Fruit fly (Drosophila melanogaster) whole organism, wandering third instar larva: Measurements from ENCODE around the gene AstC.

Source experiments
- Abd-B ChIP-seq: fragments of >200 bp; optimal IDR thresholded peaks from 2 replicates; lab custom pipeline; 2017; ENCODE audit warnings: missing biosample characterization, missing genetic modification characterization
- CG9705 ChIP-seq: fragments of 200-800 bp; sonication (Bioruptor generic); optimal IDR thresholded peaks from 2 replicates; lab custom pipeline; 2018; ENCODE audit warnings: missing biosample characterization, mild to moderate bottlenecking, missing genetic modification characterization
- CrebA ChIP-seq: fragments of 200-800 bp; sonication (Bioruptor generic); optimal IDR thresholded peaks from 2 replicates; lab custom pipeline; 2016; ENCODE audit warnings: missing biosample characterization, mild to moderate bottlenecking, missing genetic modification characterization, borderline replicate concordance
- Dif ChIP-seq: fragments of 200-275, 200-300 bp; sonication (Bioruptor generic); optimal IDR thresholded peaks from 2 replicates; lab custom pipeline; 2018; ENCODE audit warnings: missing biosample characterization, missing genetic modification characterization; ENCODE audit not compliant: partially characterized antibody
- GATAd ChIP-seq: sonication (Bioruptor generic); optimal IDR thresholded peaks from 2 replicates; lab custom pipeline; 2016; ENCODE audit warnings: missing biosample characterization, missing genetic modification characterization
- HLH106 ChIP-seq: fragments of 200-800 bp; optimal IDR thresholded peaks from 3 replicates; lab custom pipeline; 2019; ENCODE audit warnings: missing biosample characterization, mild to moderate bottlenecking, missing genetic modification characterization, moderate library complexity
- Hnf4 ChIP-seq: fragments of 200-800 bp; sonication (Bioruptor generic); optimal IDR thresholded peaks from 2 replicates; lab custom pipeline; 2016; ENCODE audit warnings: missing biosample characterization, mild to moderate bottlenecking, missing genetic modification characterization
- Hr78 ChIP-seq: fragments of >200 bp; optimal IDR thresholded peaks from 2 replicates; lab custom pipeline; 2017; ENCODE audit warnings: missing biosample characterization, missing genetic modification characterization
- Hr83 ChIP-seq: fragments of 200-300 bp; sonication (Bioruptor generic); optimal IDR thresholded peaks from 2 replicates; lab custom pipeline; 2016; ENCODE audit warnings: missing biosample characterization, mild to moderate bottlenecking, missing genetic modification characterization, moderate library complexity; ENCODE audit not compliant: poor library complexity, severe bottlenecking
- Jra ChIP-seq: sonication (Bioruptor generic); optimal IDR thresholded peaks from 2 replicates; lab custom pipeline; 2016; ENCODE audit warnings: missing biosample characterization, missing genetic modification characterization
- Mio ChIP-seq: sonication (Bioruptor generic); optimal IDR thresholded peaks from 2 replicates; lab custom pipeline; 2016; ENCODE audit warnings: missing biosample characterization, missing genetic modification characterization
- Rel ChIP-seq, 2 experiments: fragments of 200-800 bp; sonication (Bioruptor generic) in 1 of 2; optimal IDR thresholded peaks; 2 replicates in 1 of 2; 3 replicates in 1 of 2; lab custom pipeline; 2016 to 2019; ENCODE audit warnings: mild to moderate bottlenecking in 2 of 2, missing biosample characterization in 2 of 2, missing genetic modification characterization in 2 of 2, moderate library complexity in 1 of 2
- Sp1 ChIP-seq: fragments of 200-800 bp; sonication (Bioruptor generic); optimal IDR thresholded peaks from 3 replicates; lab custom pipeline; 2019; ENCODE audit warnings: missing biosample characterization, mild to moderate bottlenecking, missing genetic modification characterization, moderate library complexity
- br ChIP-seq: fragments of 200-800 bp; sonication (Bioruptor generic); optimal IDR thresholded peaks from 2 replicates; lab custom pipeline; 2016; ENCODE audit warnings: missing biosample characterization, missing genetic modification characterization
- brk ChIP-seq: fragments of 200-800 bp; sonication (Bioruptor generic); optimal IDR thresholded peaks from 2 replicates; lab custom pipeline; 2016; ENCODE audit warnings: missing biosample characterization, mild to moderate bottlenecking, missing genetic modification characterization
- dl ChIP-seq, 2 experiments: fragments of 175-275, 200-275 bp in 1 of 2; fragments of 200-275 bp in 1 of 2; sonication (Bioruptor generic); optimal IDR thresholded peaks; lab custom pipeline; 2018; ENCODE audit warnings: mild to moderate bottlenecking in 2 of 2, missing biosample characterization in 2 of 2, missing genetic modification characterization in 2 of 2, moderate library complexity in 2 of 2; ENCODE audit not compliant: partially characterized antibody in 2 of 2, insufficient read depth in 1 of 2
- dsf ChIP-seq: sonication (Bioruptor generic); optimal IDR thresholded peaks from 2 replicates; lab custom pipeline; 2016; ENCODE audit warnings: missing biosample characterization, missing genetic modification characterization, borderline replicate concordance
- ey ChIP-seq: fragments of 200-800 bp; sonication (Bioruptor generic); optimal IDR thresholded peaks from 2 replicates; lab custom pipeline; 2016; ENCODE audit warnings: missing biosample characterization, missing genetic modification characterization
- foxo ChIP-seq, 2 experiments: fragments of 200-800 bp; sonication (Bioruptor generic); optimal IDR thresholded peaks; 2 replicates in 1 of 2; 3 replicates in 1 of 2; lab custom pipeline; 2016 to 2017; ENCODE audit warnings: missing biosample characterization in 2 of 2, missing genetic modification characterization in 2 of 2
- fru ChIP-seq: fragments of 200-800 bp; sonication (Bioruptor generic); optimal IDR thresholded peaks from 3 replicates; lab custom pipeline; 2016; ENCODE audit warnings: missing biosample characterization, mild to moderate bottlenecking, missing genetic modification characterization
- h ChIP-seq: fragments of 200-800 bp; sonication (Bioruptor generic); optimal IDR thresholded peaks from 3 replicates; lab custom pipeline; 2016; ENCODE audit warnings: missing biosample characterization, mild to moderate bottlenecking, missing genetic modification characterization
- jim ChIP-seq: fragments of 175-275, 200-325 bp; sonication (Bioruptor generic); optimal IDR thresholded peaks from 2 replicates; lab custom pipeline; 2016; ENCODE audit warnings: missing biosample characterization, mild to moderate bottlenecking, missing genetic modification characterization
- lola ChIP-seq: fragments of >200 bp; optimal IDR thresholded peaks from 2 replicates; lab custom pipeline; 2017; ENCODE audit warnings: missing biosample characterization, missing genetic modification characterization
- pan ChIP-seq: fragments of >200 bp; optimal IDR thresholded peaks from 2 replicates; lab custom pipeline; 2017
- psq ChIP-seq: fragments of 200-800 bp; sonication (Bioruptor generic); optimal IDR thresholded peaks from 3 replicates; lab custom pipeline; 2017; ENCODE audit warnings: missing biosample characterization, mild to moderate bottlenecking, missing genetic modification characterization, moderate library complexity
- rgr ChIP-seq: fragments of 200-800 bp; sonication (Bioruptor generic); optimal IDR thresholded peaks from 3 replicates; lab custom pipeline; 2016; ENCODE audit warnings: missing biosample characterization, mild to moderate bottlenecking, missing genetic modification characterization
- sage ChIP-seq: fragments of 200-800 bp; sonication (Bioruptor generic); optimal IDR thresholded peaks from 2 replicates; lab custom pipeline; 2016; ENCODE audit warnings: missing biosample characterization, mild to moderate bottlenecking, missing genetic modification characterization
- sv ChIP-seq: fragments of 200-800 bp; sonication (Bioruptor generic); optimal IDR thresholded peaks from 3 replicates; lab custom pipeline; 2016; ENCODE audit warnings: missing biosample characterization, missing genetic modification characterization
- tai ChIP-seq: sonication (Bioruptor generic); optimal IDR thresholded peaks from 2 replicates; lab custom pipeline; 2016; ENCODE audit warnings: missing biosample characterization, missing genetic modification characterization
- usp ChIP-seq: fragments of >200 bp; optimal IDR thresholded peaks from 2 replicates; lab custom pipeline; 2017; ENCODE audit warnings: missing biosample characterization, missing genetic modification characterization

The AstC gene

DNA sequence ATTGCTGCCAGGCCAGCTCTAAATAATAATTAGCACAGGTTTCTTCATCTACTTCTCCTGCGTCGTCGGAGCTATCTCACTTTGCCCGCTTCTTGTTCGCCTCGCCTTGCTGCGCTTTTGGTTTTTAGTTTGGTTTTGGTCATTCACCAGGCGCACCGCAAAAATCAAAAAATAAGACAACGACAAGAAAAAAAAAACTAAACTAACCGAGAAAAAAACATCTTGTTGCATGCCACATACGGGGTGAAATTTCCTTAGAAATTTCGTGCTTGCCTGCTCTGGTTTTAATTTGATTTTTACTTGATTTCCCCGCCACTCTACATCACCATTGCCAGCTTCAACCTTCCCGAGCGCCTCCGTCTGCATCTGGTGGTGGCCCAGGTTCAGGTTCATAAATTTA, 39.4 kb downstream of the AstC start:
- TF ChIP-seq tai (GFP tag; lab: Kevin White, UChicago) (no peak), Dif (GFP tag; lab: Kevin White, UChicago) (no peak), Rel (GFP tag; optimal IDR thresholded peaks at IDR 0.05; lab: Kevin White, UChicago) (no peak), Rel (tag; optimal IDR thresholded peaks at IDR 0.05; lab: Kevin White, UChicago) (no peak)

DNA sequence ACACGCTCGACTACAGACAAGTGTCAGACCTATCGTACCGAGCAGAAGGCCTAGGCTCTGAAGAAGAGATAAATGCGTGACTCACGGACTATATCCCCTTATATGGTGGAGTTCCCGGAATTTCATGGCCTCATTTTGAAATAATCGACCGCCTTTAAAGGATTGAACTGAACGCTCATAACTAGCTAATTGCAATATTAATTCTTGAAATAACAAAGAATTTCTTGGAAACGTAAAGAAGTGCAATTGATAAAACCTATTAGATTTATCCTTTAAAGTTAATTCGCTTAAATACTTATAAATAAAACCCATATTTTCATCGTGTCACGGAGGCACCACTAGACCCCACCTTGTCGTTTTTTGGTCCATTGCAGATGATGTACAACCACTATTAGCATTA, 40.1 kb downstream of the AstC start:
- TF ChIP-seq jim (GFP tag; lab: Kevin White, UChicago): no peak
- TF ChIP-seq usp (GFP tag; lab: Kevin White, UChicago): no peak
- no peak for TF ChIP-seq rgr
- no peak for TF ChIP-seq lola (GFP tag; lab: Kevin White, UChicago)
- TF ChIP-seq Rel (GFP tag; optimal IDR thresholded peaks at IDR 0.05; lab: Kevin White, UChicago): no peak
- peak; percentile 3 for TF ChIP-seq Rel (tag; optimal IDR thresholded peaks at IDR 0.05; lab: Kevin White, UChicago)

DNA sequence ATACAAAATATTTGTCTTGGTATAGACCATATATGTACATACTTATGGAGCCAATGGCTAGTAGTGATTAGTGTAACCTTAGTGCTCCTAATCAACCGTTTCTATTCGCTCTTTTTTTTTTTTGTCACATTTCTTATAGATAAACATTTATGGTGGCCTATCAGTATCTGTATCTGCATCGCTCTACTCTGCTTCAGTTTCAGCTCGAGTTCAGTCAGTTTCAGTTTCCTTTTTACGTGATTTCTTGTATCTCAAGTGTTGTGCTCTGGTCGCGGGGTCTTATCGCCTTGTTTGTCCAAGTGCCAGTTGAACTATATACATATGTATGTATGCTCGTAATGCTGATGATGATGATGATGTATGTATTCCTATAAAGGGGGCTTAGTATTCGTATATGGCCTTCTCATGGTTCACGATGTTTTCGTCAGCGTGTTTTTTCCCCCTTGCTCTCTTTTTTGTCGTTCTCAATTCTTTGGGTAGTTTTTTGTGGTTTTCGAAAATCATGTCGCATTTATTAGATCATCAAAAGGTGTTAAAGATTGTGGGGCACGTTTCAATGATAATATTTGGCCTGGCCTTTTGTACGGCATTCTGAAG, 41.6 kb downstream of the AstC start:
- TF ChIP-seq HLH106 (tag; lab: Kevin White, UChicago): no peak
- TF ChIP-seq GATAd: no peak
- no peak for TF ChIP-seq Hnf4 (GFP tag; lab: Kevin White, UChicago)
- TF ChIP-seq Dif (GFP tag; lab: Kevin White, UChicago): no peak
- no peak for TF ChIP-seq Jra (GFP tag; lab: Kevin White, UChicago)
- TF ChIP-seq foxo (GFP tag; optimal IDR thresholded peaks at IDR 0.05; lab: Kevin White, UChicago): no peak
- no peak for TF ChIP-seq dl (GFP tag; optimal IDR thresholded peaks at IDR 0.05; lab: Kevin White, UChicago; ENCODE audit: insufficient read depth in 1 of 2, partially characterized antibody in 2 of 2)
- no peak for TF ChIP-seq CG9705 (GFP tag; lab: Kevin White, UChicago)
- TF ChIP-seq ey: no peak
- no peak for TF ChIP-seq Hr78 (GFP tag; lab: Kevin White, UChicago)
- no peak for TF ChIP-seq rgr
- TF ChIP-seq, all 38 proteins: peak for 0

DNA sequence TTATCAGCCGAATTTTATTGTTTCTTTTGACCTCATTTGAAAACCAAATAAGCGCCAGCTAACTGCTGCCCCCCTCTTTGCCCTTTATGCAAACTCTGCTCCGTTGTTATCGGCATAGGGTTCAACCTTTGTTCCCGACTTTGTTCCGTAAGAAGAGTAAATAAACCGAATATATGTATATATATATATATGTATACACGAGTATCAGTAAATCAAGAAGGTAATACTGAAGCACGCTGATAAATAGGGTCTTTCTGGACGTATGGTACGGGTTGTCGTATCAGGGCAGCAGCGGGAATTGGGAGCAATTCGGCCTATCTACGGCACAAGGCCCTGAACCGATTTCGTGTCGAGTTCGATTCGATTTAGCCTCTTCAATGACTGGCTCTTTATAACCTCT, 42.3 kb downstream of the AstC start:
- TF ChIP-seq sage: peak; percentile 11
- peak; percentile 38 for TF ChIP-seq Dif (GFP tag; lab: Kevin White, UChicago)
- no peak for TF ChIP-seq Abd-B (GFP tag; lab: Kevin White, UChicago)
- TF ChIP-seq h (GFP tag; lab: Kevin White, UChicago): peak; percentile 34
- no peak for TF ChIP-seq sv (GFP tag; lab: Kevin White, UChicago)
- no peak for TF ChIP-seq pan (lab: Kevin White, UChicago)
- TF ChIP-seq ey: no peak
- no peak for TF ChIP-seq Rel (GFP tag; optimal IDR thresholded peaks at IDR 0.05; lab: Kevin White, UChicago)
- peak; percentile 36 for TF ChIP-seq Rel (tag; optimal IDR thresholded peaks at IDR 0.05; lab: Kevin White, UChicago)
- no peak for TF ChIP-seq Sp1 (GFP tag; lab: Kevin White, UChicago)
- no peak for TF ChIP-seq dl (GFP tag; optimal IDR thresholded peaks at IDR 0.05; lab: Kevin White, UChicago; ENCODE audit: insufficient read depth in 1 of 2, partially characterized antibody in 2 of 2)
- TF ChIP-seq brk: peak; percentile 54

DNA sequence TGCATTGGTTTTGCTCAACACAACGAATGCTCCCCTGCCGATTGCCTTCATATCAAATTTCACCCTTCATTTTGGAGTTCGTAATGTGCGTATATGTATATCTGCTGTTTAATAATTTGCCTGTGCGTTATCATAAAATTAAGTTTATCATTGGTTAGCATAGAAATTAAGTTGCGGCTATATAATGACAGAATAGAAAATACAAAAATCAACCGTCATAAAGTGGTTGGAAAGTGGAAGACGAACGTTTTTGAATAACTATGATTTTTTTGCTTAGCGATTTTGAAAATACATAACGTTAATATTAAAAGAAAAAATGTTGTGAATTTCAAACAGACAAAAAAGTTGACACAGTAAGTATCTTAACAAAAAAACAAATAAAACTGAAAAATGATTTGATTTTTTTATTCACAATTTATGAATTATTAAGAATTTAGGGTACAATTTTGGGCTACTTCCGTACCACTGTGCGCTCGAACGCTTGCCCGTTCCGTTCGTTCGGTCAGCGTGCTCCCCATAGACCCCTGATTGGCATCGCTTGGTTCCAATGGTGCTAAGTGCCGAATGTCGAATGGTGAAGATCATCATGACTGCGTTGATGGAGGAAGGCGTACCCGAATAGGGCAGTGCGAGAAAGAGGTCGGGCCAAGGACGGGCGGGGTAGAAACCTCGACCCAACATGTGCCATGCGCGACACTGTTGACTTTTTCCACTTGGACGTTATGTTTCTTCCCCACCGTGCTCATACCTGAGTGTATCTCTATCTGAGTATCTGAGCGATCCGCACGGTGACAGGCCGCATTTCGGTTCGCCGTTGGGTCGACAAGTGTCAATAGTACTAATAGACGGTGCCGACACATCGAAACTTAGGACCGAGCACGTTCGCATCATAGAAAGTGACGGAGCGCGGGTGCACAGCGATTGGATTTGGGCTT, 43.3 kb downstream of the AstC start:
- TF ChIP-seq br (peak; percentile 36), psq (GFP tag; lab: Kevin White, UChicago) (no peak), rgr (peak; percentile 16), sv (GFP tag; lab: Kevin White, UChicago) (peak; percentile 43), fru (GFP tag; lab: Kevin White, UChicago) (peak; percentile 27), tai (GFP tag; lab: Kevin White, UChicago) (peak; percentile 43)
- TF ChIP-seq, all 38 proteins: peak for 5

DNA sequence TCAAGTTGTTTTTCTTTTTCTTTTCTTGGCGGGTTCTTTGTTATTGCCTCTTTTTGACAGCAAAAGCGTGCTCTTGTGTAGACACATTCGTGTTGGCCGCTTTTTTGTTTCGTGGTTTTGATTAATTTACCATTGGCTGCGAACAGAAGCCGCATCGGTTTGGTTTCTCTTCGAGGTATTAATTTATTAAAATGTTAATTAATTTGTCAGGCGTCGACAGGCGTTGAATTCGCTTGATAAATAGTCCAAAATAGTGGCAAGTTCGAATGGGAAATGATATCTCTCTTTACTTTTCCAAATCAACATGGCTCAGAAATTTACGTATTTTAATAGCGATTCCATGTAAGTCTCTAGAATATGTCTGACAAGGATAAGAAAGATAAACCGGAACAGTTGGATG, 46.7 kb downstream of the AstC start, which contains the start of gene CG18666:
TSS of gene CG18666 (plus strand) at position 301 of the 400 bp plus-strand sequence.
- TF ChIP-seq tai (GFP tag; lab: Kevin White, UChicago) (no peak), GATAd (no peak), CG9705 (GFP tag; lab: Kevin White, UChicago) (no peak), Sp1 (GFP tag; lab: Kevin White, UChicago) (no peak), dsf (GFP tag; lab: Kevin White, UChicago) (no peak), rgr (no peak), Rel (GFP tag; optimal IDR thresholded peaks at IDR 0.05; lab: Kevin White, UChicago) (no peak), Rel (tag; optimal IDR thresholded peaks at IDR 0.05; lab: Kevin White, UChicago) (no peak), CrebA (GFP tag; lab: Kevin White, UChicago) (no peak), Dif (GFP tag; lab: Kevin White, UChicago) (no peak), brk (no peak), sage (no peak), dl (GFP tag; optimal IDR thresholded peaks at IDR 0.05; lab: Kevin White, UChicago; ENCODE audit: insufficient read depth in 1 of 2, partially characterized antibody in 2 of 2) (no peak), lola (GFP tag; lab: Kevin White, UChicago) (no peak), Jra (GFP tag; lab: Kevin White, UChicago) (no peak), Mio (GFP tag; lab: Kevin White, UChicago) (no peak), br (no peak), Hr83 (GFP tag; lab: Kevin White, UChicago) (no peak), Hnf4 (GFP tag; lab: Kevin White, UChicago) (no peak), foxo (GFP tag; optimal IDR thresholded peaks at IDR 0.05; lab: Kevin White, UChicago) (no peak), Abd-B (GFP tag; lab: Kevin White, UChicago) (no peak)
